Fruit fly (Drosophila melanogaster): Measurements from ENCODE around the gene CG15025.

The CG15025 gene

DNA sequence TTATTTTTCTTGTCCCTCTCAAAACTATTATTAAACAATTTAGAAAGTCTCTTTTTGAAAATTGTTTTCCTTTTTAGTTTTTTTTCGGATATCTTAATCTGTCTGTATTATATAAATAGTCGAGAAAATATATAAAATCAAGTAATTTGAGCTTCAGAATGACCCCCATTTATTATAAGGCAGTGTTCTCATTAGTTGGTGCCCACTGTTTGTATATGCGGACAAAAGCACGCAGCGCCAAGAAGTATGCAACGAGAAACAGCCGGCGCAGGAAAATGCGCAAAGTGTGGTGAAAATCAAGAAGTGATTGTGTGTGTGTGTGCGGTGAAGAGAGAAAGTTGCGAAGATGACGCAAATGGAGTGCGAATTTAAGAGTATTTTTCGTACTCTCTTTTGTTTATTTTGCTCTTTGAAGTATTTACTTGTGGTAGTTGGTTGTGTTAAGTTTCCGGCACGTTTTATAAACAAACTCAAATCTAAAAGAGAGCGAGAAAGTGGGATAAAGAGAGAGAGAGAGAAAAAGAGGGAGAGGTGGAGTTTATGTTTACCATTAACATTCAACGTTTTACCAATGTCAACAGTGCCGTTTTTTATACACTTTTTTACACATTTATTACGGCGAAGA is 12.3 kb upstream of the CG15025 start (continued):
- TF ChIP-seq slp2 (GFP tag; optimal IDR thresholded peaks at IDR 0.05) (no peak), HmgZ (tag; optimal IDR thresholded peaks at IDR 0.05) (no peak), bowl (GFP tag; IDR thresholded peaks at IDR 0.05) (no peak), stwl (tag; optimal IDR thresholded peaks at IDR 0.05) (no peak), Nf-YB (GFP tag; optimal IDR thresholded peaks at IDR 0.05) (no peak), nmo (GFP tag; optimal IDR thresholded peaks at IDR 0.05) (no peak), ERR (GFP tag; optimal IDR thresholded peaks at IDR 0.05) (no peak), oc (tag; optimal IDR thresholded peaks at IDR 0.05) (no peak), CG13775 (GFP tag; optimal IDR thresholded peaks at IDR 0.05) (no peak), slbo (GFP tag; IDR thresholded peaks at IDR 0.05) (no peak), HLHmδ (GFP tag; optimal IDR thresholded peaks at IDR 0.05) (no peak), zfh2 (GFP tag; optimal IDR thresholded peaks at IDR 0.05) (no peak), so (GFP tag; IDR thresholded peaks at IDR 0.05) (no peak), CG3726 (GFP tag; IDR thresholded peaks at IDR 0.05) (no peak), fd3F (GFP tag; optimal IDR thresholded peaks at IDR 0.05) (no peak), CG11247 (GFP tag; IDR thresholded peaks at IDR 0.05) (no peak), zfh1 (GFP tag; IDR thresholded peaks at IDR 0.05) (no peak), bsh (GFP tag; optimal IDR thresholded peaks at IDR 0.05) (no peak), CG31224 (GFP tag; IDR thresholded peaks at IDR 0.05) (no peak), Bgb (GFP tag; IDR thresholded peaks at IDR 0.05; ENCODE audit: partially characterized antibody) (no peak), Bteb2 (GFP tag; optimal IDR thresholded peaks at IDR 0.05) (no peak), dm (GFP tag; optimal IDR thresholded peaks at IDR 0.05) (no peak), disco-r (GFP tag; optimal IDR thresholded peaks at IDR 0.05) (no peak), CG17912 (GFP tag; optimal IDR thresholded peaks at IDR 0.05) (no peak), NfI (GFP tag; optimal IDR thresholded peaks at IDR 0.05) (peak; percentile 11), Fer2 (tag; optimal IDR thresholded peaks at IDR 0.05) (no peak), jumu (GFP tag; optimal IDR thresholded peaks at IDR 0.05) (no peak), hkb (optimal IDR thresholded peaks at IDR 0.05) (no peak), hkb (GFP tag; IDR thresholded peaks at IDR 0.05) (no peak), CG7839 (tag; optimal IDR thresholded peaks at IDR 0.05) (peak; percentile 9), CG5245 (GFP tag; optimal IDR thresholded peaks at IDR 0.05) (no peak), CG9932 (GFP tag; IDR thresholded peaks at IDR 0.05) (no peak), org-1 (GFP tag; optimal IDR thresholded peaks at IDR 0.05) (no peak), Side (GFP tag; optimal IDR thresholded peaks at IDR 0.05) (no peak), Ssrp (tag; optimal IDR thresholded peaks at IDR 0.05) (no peak), Hmr (GFP tag; optimal IDR thresholded peaks at IDR 0.05) (no peak), sima (GFP tag; optimal IDR thresholded peaks at IDR 0.05) (no peak), CG7271 (tag; optimal IDR thresholded peaks at IDR 0.05) (no peak), CG10462 (GFP tag; optimal IDR thresholded peaks at IDR 0.05) (no peak), CG14014 (GFP tag; IDR thresholded peaks at IDR 0.05) (no peak), fu2 (GFP tag; optimal IDR thresholded peaks at IDR 0.05) (no peak), Fer1 (GFP tag; optimal IDR thresholded peaks at IDR 0.05) (no peak), CG4424 (GFP tag; optimal IDR thresholded peaks at IDR 0.05) (no peak), CG30431 (GFP tag; optimal IDR thresholded peaks at IDR 0.05) (no peak), CG7745 (tag; optimal IDR thresholded peaks at IDR 0.05) (no peak), ato (GFP tag; IDR thresholded peaks at IDR 0.05; ENCODE audit: partially characterized antibody) (no peak), ind (GFP tag; optimal IDR thresholded peaks at IDR 0.05) (no peak), ro (GFP tag; IDR thresholded peaks at IDR 0.05) (no peak), CG9727 (GFP tag; optimal IDR thresholded peaks at IDR 0.05) (no peak), dmrt99B (tag; optimal IDR thresholded peaks at IDR 0.05) (peak; percentile 13), luna (GFP tag; optimal IDR thresholded peaks at IDR 0.05) (no peak)

Data from whole organism, embryonic.